Worm (Caenorhabditis elegans) whole organism, L4 larva: Measurements from ENCODE around the gene srw-67.

ENCODE experiments used
- F10B5.3 ChIP-seq: sonication (generic microtip); optimal IDR thresholded peaks from 2 replicates; lab custom pipeline; 2016; ENCODE audit warnings: mild to moderate bottlenecking, missing genetic modification characterization, missing compliant biosample characterization
- F49E8.2 ChIP-seq: sonication (generic microtip); optimal IDR thresholded peaks from 2 replicates; lab custom pipeline; 2016; ENCODE audit warnings: missing compliant biosample characterization, mild to moderate bottlenecking, missing genetic modification characterization, borderline replicate concordance
- T20F7.1 ChIP-seq: fragments of 200-800 bp; sonication (Bioruptor generic); optimal IDR thresholded peaks from 2 replicates; lab custom pipeline; 2018; ENCODE audit warnings: mild to moderate bottlenecking, missing genetic modification characterization, missing compliant biosample characterization
- T26A8.4 ChIP-seq: fragments of 200-800 bp; sonication (Bioruptor generic); IDR thresholded peaks from 2 replicates; pipeline ENCODE4 v1.3.6; 2022; ENCODE audit warnings: missing genetic modification characterization, missing compliant biosample characterization
- Y48G9A.11 ChIP-seq: fragments of 200-800 bp; sonication (Bioruptor generic); IDR thresholded peaks from 2 replicates; pipeline ENCODE4 v1.3.6; 2022; ENCODE audit warnings: missing genetic modification reagents, missing genetic modification characterization, missing compliant biosample characterization
- Y5F2A.4 ChIP-seq: fragments of 200-800 bp; sonication (Bioruptor generic); optimal IDR thresholded peaks from 2 replicates; lab custom pipeline; 2018; ENCODE audit warnings: mild to moderate bottlenecking, missing genetic modification characterization, missing compliant biosample characterization
- Y75B8A.6 ChIP-seq: fragments of 200-800 bp; sonication (Bioruptor generic); IDR thresholded peaks from 2 replicates; pipeline ENCODE4 v1.3.6; 2022; ENCODE audit warnings: missing genetic modification reagents, missing genetic modification characterization, missing compliant biosample characterization
- ZK546.5 ChIP-seq, 2 experiments: sonication (generic microtip); optimal IDR thresholded peaks; 2 replicates each; lab custom pipeline; 2017; ENCODE audit warnings: missing biosample characterization in 2 of 2, missing genetic modification characterization in 2 of 2
- aha-1 ChIP-seq: fragments of 150-350 bp; peaks from one replicate; lab custom pipeline; 2014; ENCODE audit warnings: missing biosample characterization, missing genetic modification characterization
- aly-2 ChIP-seq: sonication (generic microtip); optimal IDR thresholded peaks from 2 replicates; lab custom pipeline; 2018; ENCODE audit warnings: missing biosample characterization, missing genetic modification characterization
- ama-1 ChIP-seq: fragments of 150-350 bp; optimal IDR thresholded peaks from 2 replicates; lab custom pipeline; 2014; ENCODE audit warnings: inconsistent platforms, mixed read lengths
- arid-1 ChIP-seq: fragments of 200-800 bp; sonication (Bioruptor generic); conservative IDR thresholded peaks from 2 replicates; pipeline ENCODE4 v1.3.6; 2022; ENCODE audit warnings: missing genetic modification reagents, missing genetic modification characterization, missing compliant biosample characterization
- ceh-32 ChIP-seq: sonication (generic microtip); optimal IDR thresholded peaks from 2 replicates; lab custom pipeline; 2016; ENCODE audit warnings: mild to moderate bottlenecking, missing genetic modification characterization, missing compliant biosample characterization; ENCODE audit not compliant: poor library complexity
- ceh-62 ChIP-seq: sonication (generic microtip); optimal IDR thresholded peaks from 2 replicates; lab custom pipeline; 2017; ENCODE audit warnings: missing biosample characterization, missing genetic modification characterization
- ces-1 ChIP-seq: fragments of 150-350 bp; sonication (generic microtip); optimal IDR thresholded peaks from 4 replicates; lab custom pipeline; 2014; ENCODE audit warnings: missing biosample characterization, missing genetic modification reagents, missing genetic modification characterization
- cey-2 ChIP-seq: sonication (generic microtip); optimal IDR thresholded peaks from 3 replicates; lab custom pipeline; 2017; ENCODE audit warnings: missing genetic modification characterization, mild to moderate bottlenecking, missing compliant biosample characterization, antibody characterized with exemption, borderline replicate concordance; ENCODE audit not compliant: insufficient read depth
- daf-16 ChIP-seq, 3 experiments: sonication (generic microtip); optimal IDR thresholded peaks; 2 replicates each; lab custom pipeline; 2016 to 2017; ENCODE audit warnings: missing genetic modification characterization in 3 of 3, missing genetic modification reagents in 3 of 3, mild to moderate bottlenecking in 2 of 3, missing compliant biosample characterization in 2 of 3, missing biosample characterization in 1 of 3, moderate library complexity in 1 of 3
- dmd-6 ChIP-seq: fragments of 200-800 bp; sonication (Bioruptor generic); IDR thresholded peaks from 2 replicates; pipeline ENCODE4 v1.3.6; 2022; ENCODE audit warnings: missing genetic modification reagents, missing genetic modification characterization, missing compliant biosample characterization
- dmd-8 ChIP-seq: fragments of 200-800 bp; sonication (Bioruptor generic); IDR thresholded peaks from 2 replicates; pipeline ENCODE4 v1.3.6; 2022; ENCODE audit warnings: missing genetic modification characterization, missing compliant biosample characterization
- dpl-1 ChIP-seq: fragments of 150-350 bp; optimal IDR thresholded peaks from 2 replicates; lab custom pipeline; 2014; ENCODE audit warnings: missing biosample characterization, missing genetic modification reagents, missing genetic modification characterization
- duxl-1 ChIP-seq: sonication (generic microtip); optimal IDR thresholded peaks from 2 replicates; lab custom pipeline; 2016; ENCODE audit warnings: mild to moderate bottlenecking, missing genetic modification characterization, moderate library complexity, missing compliant biosample characterization; ENCODE audit not compliant: poor library complexity
- dve-1 ChIP-seq: sonication (generic microtip); optimal IDR thresholded peaks from 2 replicates; lab custom pipeline; 2017; ENCODE audit warnings: antibody characterized with exemption, mild to moderate bottlenecking, missing genetic modification characterization, missing compliant biosample characterization; ENCODE audit not compliant: insufficient read depth
- fkh-10 ChIP-seq: fragments of 150-350 bp; optimal IDR thresholded peaks from 2 replicates; lab custom pipeline; 2014; ENCODE audit warnings: missing biosample characterization, missing genetic modification reagents, missing genetic modification characterization
- hlh-11 ChIP-seq: fragments of 200-800 bp; sonication (Bioruptor generic); optimal IDR thresholded peaks from 2 replicates; lab custom pipeline; 2018; ENCODE audit warnings: mild to moderate bottlenecking, missing genetic modification characterization, missing compliant biosample characterization
- hlh-30 ChIP-seq: sonication (generic microtip); optimal IDR thresholded peaks from 2 replicates; lab custom pipeline; 2017; ENCODE audit warnings: antibody characterized with exemption, mild to moderate bottlenecking, missing genetic modification characterization, missing compliant biosample characterization; ENCODE audit not compliant: insufficient read depth
- lin-1 ChIP-seq: fragments of 200-800 bp; sonication (Bioruptor generic); IDR thresholded peaks from 2 replicates; pipeline ENCODE4 v1.3.6; 2022; ENCODE audit warnings: missing genetic modification reagents, missing genetic modification characterization, missing compliant biosample characterization
- lin-38 ChIP-seq: fragments of 200-800 bp; sonication (Bioruptor generic); IDR thresholded peaks from 2 replicates; pipeline ENCODE4 v1.3.6; 2022; ENCODE audit warnings: missing genetic modification reagents, missing genetic modification characterization, missing compliant biosample characterization
- lin-39 ChIP-seq: fragments of 150-350 bp; optimal IDR thresholded peaks from 2 replicates; lab custom pipeline; 2014; ENCODE audit warnings: missing biosample characterization, missing genetic modification reagents, missing genetic modification characterization
- lsy-2 ChIP-seq, 2 experiments: fragments of 150-350 bp in 1 of 2; sonication (generic microtip) in 1 of 2; optimal IDR thresholded peaks; 2 replicates each; lab custom pipeline; 2014 to 2017; ENCODE audit warnings: missing biosample characterization in 2 of 2, missing genetic modification characterization in 2 of 2
- mep-1 ChIP-seq: fragments of 150-350 bp; sonication (generic microtip); optimal IDR thresholded peaks from 3 replicates; lab custom pipeline; 2014; ENCODE audit warnings: missing biosample characterization, missing genetic modification characterization
- mes-2 ChIP-seq: sonication (generic microtip); optimal IDR thresholded peaks from 2 replicates; lab custom pipeline; 2016; ENCODE audit warnings: missing genotype, mild to moderate bottlenecking, missing genetic modification characterization, missing compliant biosample characterization; ENCODE audit not compliant: poor library complexity, severe bottlenecking
- mxl-2 ChIP-seq: fragments of 200-800 bp; sonication (Bioruptor generic); conservative IDR thresholded peaks from 2 replicates; pipeline ENCODE4 v1.3.6; 2022; ENCODE audit warnings: missing genetic modification reagents, missing genetic modification characterization, missing compliant biosample characterization
- mxl-3 ChIP-seq: fragments of 200-800 bp; sonication (Bioruptor generic); optimal IDR thresholded peaks from 2 replicates; lab custom pipeline; 2018; ENCODE audit warnings: mild to moderate bottlenecking, missing genetic modification characterization, missing compliant biosample characterization
- nhr-11 ChIP-seq: fragments of 150-350 bp; optimal IDR thresholded peaks from 2 replicates; lab custom pipeline; 2014; ENCODE audit warnings: missing biosample characterization, missing genetic modification characterization
- nhr-28 ChIP-seq: fragments of 150-350 bp; optimal IDR thresholded peaks from 2 replicates; lab custom pipeline; 2014; ENCODE audit warnings: missing biosample characterization, missing genetic modification characterization
- nhr-48 ChIP-seq: sonication (generic microtip); optimal IDR thresholded peaks from 2 replicates; lab custom pipeline; 2016; ENCODE audit warnings: mild to moderate bottlenecking, missing genetic modification characterization, missing compliant biosample characterization
- nhr-6 ChIP-seq: fragments of 150-350 bp; optimal IDR thresholded peaks from 2 replicates; lab custom pipeline; 2014; ENCODE audit warnings: missing biosample characterization, missing genetic modification characterization
- php-3 ChIP-seq: fragments of 200-800 bp; sonication (Bioruptor generic); IDR thresholded peaks from 2 replicates; pipeline ENCODE4 v1.3.6; 2022; ENCODE audit warnings: missing genetic modification reagents, missing genetic modification characterization, missing compliant biosample characterization
- spr-1 ChIP-seq: sonication (generic microtip); optimal IDR thresholded peaks from 2 replicates; lab custom pipeline; 2016; ENCODE audit warnings: mild to moderate bottlenecking, missing genetic modification characterization, missing compliant biosample characterization
- spr-3 ChIP-seq: fragments of 200-800 bp; sonication (Bioruptor generic); optimal IDR thresholded peaks from 2 replicates; lab custom pipeline; 2018; ENCODE audit warnings: mild to moderate bottlenecking, missing genetic modification characterization, missing compliant biosample characterization
- tag-97 ChIP-seq: fragments of 200-800 bp; sonication (Bioruptor generic); IDR thresholded peaks from 2 replicates; pipeline ENCODE4 v1.3.6; 2022; ENCODE audit warnings: missing genetic modification characterization, missing compliant biosample characterization
- unc-62 ChIP-seq, 3 experiments: fragments of 150-350 bp in 1 of 3; sonication (generic microtip); optimal IDR thresholded peaks in 2 of 3; peaks in 1 of 3; 1 replicate in 1 of 3; 2 replicates in 2 of 3; lab custom pipeline; 2014 to 2017; ENCODE audit warnings: missing biosample characterization in 3 of 3, missing genetic modification characterization in 3 of 3, missing genetic modification reagents in 3 of 3, missing genotype in 1 of 3
- vab-7 ChIP-seq: fragments of 200-800 bp; sonication (Bioruptor generic); IDR thresholded peaks from 2 replicates; pipeline ENCODE4 v1.3.6; 2022; ENCODE audit warnings: missing genetic modification reagents, missing genetic modification characterization, missing compliant biosample characterization
- zfp-3 ChIP-seq: fragments of 200-800 bp; sonication (Bioruptor generic); conservative IDR thresholded peaks from 2 replicates; pipeline ENCODE4 v1.3.6; 2022; ENCODE audit warnings: missing genetic modification reagents, missing genetic modification characterization, missing compliant biosample characterization

The srw-67 gene

ce11 chrV:7432441-7433146, 15.1 kb downstream of the srw-67 start (continued):
- TF ChIP-seq aly-2 (tag; lab: Kevin White, UChicago) (no peak), spr-1 (tag; lab: Kevin White, UChicago) (peak; percentile 40), T26A8.4 (GFP tag; lab: Robert Waterston, UW) (peak; percentile 61; the same call in 1 of the 2 replicates), F10B5.3 (tag; lab: Kevin White, UChicago) (no peak), Y75B8A.6 (GFP tag; lab: Robert Waterston, UW) (0 out of 2 replicates have a peak, but pooled peaks have one; percentile 27), unc-62 (GFP tag; optimal IDR thresholded peaks at IDR 0.05 in 1 of 2; lab: Kevin White, UChicago) (peak in 1 of 2 experiments; percentile 74), unc-62 (tag; optimal IDR thresholded peaks at IDR 0.05; lab: Kevin White, UChicago) (no peak), arid-1 (GFP tag; lab: Robert Waterston, UW) (peak; percentile 46; the same call in 1 of the 2 replicates), dpl-1 (GFP tag; lab: Kevin White, UChicago) (no peak), spr-3 (GFP tag; lab: Kevin White, UChicago) (peak; percentile 39), vab-7 (GFP tag; lab: Robert Waterston, UW) (no peak), ZK546.5 (tag; optimal IDR thresholded peaks at IDR 0.05; lab: Kevin White, UChicago) (no peak), fkh-10 (GFP tag; lab: Kevin White, UChicago) (no peak), T20F7.1 (GFP tag; lab: Kevin White, UChicago) (peak; percentile 22), Y5F2A.4 (GFP tag; lab: Kevin White, UChicago) (peak; percentile 29), zfp-3 (GFP tag; lab: Robert Waterston, UW) (peak; percentile 90), ces-1 (GFP tag; lab: Kevin White, UChicago) (no peak), nhr-48 (tag; lab: Kevin White, UChicago) (peak; percentile 32), Y48G9A.11 (GFP tag; lab: Robert Waterston, UW) (peak; percentile 38; the same call in 1 of the 2 replicates), hlh-30 (tag; lab: Kevin White, UChicago) (no peak), F49E8.2 (tag; lab: Kevin White, UChicago) (no peak), dmd-8 (GFP tag; lab: Robert Waterston, UW) (no peak), mes-2 (peak; percentile 29), cey-2 (tag; lab: Kevin White, UChicago) (no peak), dve-1 (tag; lab: Kevin White, UChicago) (peak; percentile 69), php-3 (GFP tag; lab: Robert Waterston, UW) (peak; percentile 60), lin-38 (peak; percentile 47), lin-1 (GFP tag; lab: Robert Waterston, UW) (peak; percentile 58; the same call in 1 of the 2 replicates), lin-39 (tag; lab: Kevin White, UChicago) (no peak)

- TF ChIP-seq nhr-11 = peak; percentile 32
- TF ChIP-seq ceh-32 (tag; lab: Kevin White, UChicago) = no peak
- no peak for TF ChIP-seq daf-16 (GFP tag; optimal IDR thresholded peaks at IDR 0.05; lab: Kevin White, UChicago)
- peak; percentile 62 for TF ChIP-seq daf-16 (tag; optimal IDR thresholded peaks at IDR 0.05; lab: Kevin White, UChicago)
- TF ChIP-seq ama-1 (lab: Kevin White, UChicago) = peak; percentile 78
- peak; percentile 28 for TF ChIP-seq nhr-6 (tag; lab: Kevin White, UChicago)
- TF ChIP-seq duxl-1 (tag; lab: Kevin White, UChicago) = peak; percentile 23
- peak; percentile 79 for TF ChIP-seq hlh-11 (tag; lab: Kevin White, UChicago)
- no peak for TF ChIP-seq ceh-62 (tag; lab: Kevin White, UChicago)
- peak; percentile 35 for TF ChIP-seq mep-1 (tag; lab: Kevin White, UChicago)
- peak in 1 of 2 experiments; percentile 68 for TF ChIP-seq lsy-2 (tag; optimal IDR thresholded peaks at IDR 0.05; lab: Kevin White, UChicago)
- no peak for TF ChIP-seq Y75B8A.6 (GFP tag; lab: Robert Waterston, UW)
- peak; percentile 87 for TF ChIP-seq hlh-30 (tag; lab: Kevin White, UChicago)
- no peak for TF ChIP-seq tag-97 (GFP tag; lab: Robert Waterston, UW)
- peak; percentile 78 for TF ChIP-seq dmd-6 (GFP tag; lab: Robert Waterston, UW)
- no peak for TF ChIP-seq aha-1
- TF ChIP-seq mes-2 = peak; percentile 38
- peak; percentile 39; the same call in 1 of the 2 replicates for TF ChIP-seq mxl-2 (GFP tag; lab: Robert Waterston, UW)
- TF ChIP-seq mxl-3 (GFP tag; lab: Kevin White, UChicago) = peak; percentile 63
- TF ChIP-seq lin-38 = no peak
- TF ChIP-seq nhr-28 (tag; lab: Kevin White, UChicago) = peak; percentile 44
Observed at ce11 chrV:7434805-7435363, 17.4 kb downstream of the srw-67 start.
